Fruit fly (Drosophila melanogaster) whole organism, embryonic: ENCODE results near the gene CG42263.
A peak's percentile ranks its signal among the peaks of the same experiment; 100 is the strongest.

Experiments
- Aef1 ChIP-seq: fragments of 200-800 bp; sonication (Bioruptor generic); IDR thresholded peaks from 3 replicates; pipeline ENCODE4 v1.3.6; 2022; ENCODE audit warnings: missing biosample characterization, missing genetic modification characterization
- CG10267 ChIP-seq: fragments of 200-800 bp; sonication (Bioruptor generic); optimal IDR thresholded peaks from 2 replicates; lab custom pipeline; 2018; ENCODE audit warnings: missing biosample characterization, mild to moderate bottlenecking, missing genetic modification characterization, moderate library complexity
- CG10654 ChIP-seq: fragments of 200-800 bp; sonication (Bioruptor generic); optimal IDR thresholded peaks from 2 replicates; lab custom pipeline; 2016; ENCODE audit warnings: missing biosample characterization, missing genetic modification characterization
- CG10979 ChIP-seq: fragments of 200-800 bp; sonication (Bioruptor generic); optimal IDR thresholded peaks from 2 replicates; lab custom pipeline; 2018; ENCODE audit warnings: missing biosample characterization, mild to moderate bottlenecking, missing genetic modification characterization, moderate library complexity
- CG12155 ChIP-seq: fragments of 200-800 bp; sonication (Bioruptor generic); optimal IDR thresholded peaks from 3 replicates; lab custom pipeline; 2016; ENCODE audit warnings: missing biosample characterization, missing genetic modification characterization
- CG12219 ChIP-seq: fragments of 200-800 bp; sonication (Bioruptor generic); optimal IDR thresholded peaks from 3 replicates; lab custom pipeline; 2018; ENCODE audit warnings: missing biosample characterization, mild to moderate bottlenecking, missing genetic modification characterization
- CG12769 ChIP-seq: fragments of 200-800 bp; sonication (Bioruptor generic); optimal IDR thresholded peaks from 2 replicates; lab custom pipeline; 2019; ENCODE audit warnings: missing biosample characterization, mild to moderate bottlenecking, missing genetic modification characterization, moderate library complexity
- CG15269 ChIP-seq: fragments of 200-800 bp; sonication (Bioruptor generic); optimal IDR thresholded peaks from 2 replicates; lab custom pipeline; 2018; ENCODE audit warnings: missing biosample characterization, mild to moderate bottlenecking, missing genetic modification characterization, moderate library complexity
- CG1529 ChIP-seq: fragments of 200-800 bp; sonication (Bioruptor generic); optimal IDR thresholded peaks from 3 replicates; lab custom pipeline; 2018; ENCODE audit warnings: missing biosample characterization, missing genetic modification characterization
- CG16863 ChIP-seq: fragments of 200-800 bp; sonication (Bioruptor generic); optimal IDR thresholded peaks from 3 replicates; lab custom pipeline; 2016; ENCODE audit warnings: missing biosample characterization, missing genetic modification characterization
- CG18262 ChIP-seq: fragments of 200-800 bp; optimal IDR thresholded peaks from 3 replicates; lab custom pipeline; 2019; ENCODE audit warnings: missing biosample characterization, mild to moderate bottlenecking, missing genetic modification characterization, moderate library complexity
- CG3163 ChIP-seq: fragments of 200-800 bp; sonication (Bioruptor generic); optimal IDR thresholded peaks from 3 replicates; lab custom pipeline; 2016; ENCODE audit warnings: missing biosample characterization, missing genetic modification characterization
- CG34224 ChIP-seq: fragments of 200-800 bp; sonication (Bioruptor generic); IDR thresholded peaks from 3 replicates; pipeline ENCODE4 v1.3.6; 2022; ENCODE audit warnings: missing biosample characterization, missing genetic modification characterization; ENCODE audit not compliant: partially characterized antibody
- CG34422 ChIP-seq: fragments of 200-800 bp; sonication (Bioruptor generic); IDR thresholded peaks from 3 replicates; pipeline ENCODE4 v1.3.6; 2022; ENCODE audit warnings: missing biosample characterization, missing genetic modification characterization
- CG5180 ChIP-seq: fragments of 200-800 bp; sonication (Bioruptor generic); optimal IDR thresholded peaks from 3 replicates; lab custom pipeline; 2017; ENCODE audit warnings: missing biosample characterization, missing genetic modification characterization, mild to moderate bottlenecking, moderate library complexity, missing genetic modification reagents
- CG6272 ChIP-seq: fragments of 200-800 bp; sonication (Bioruptor generic); IDR thresholded peaks from 2 replicates; pipeline ENCODE4 v1.3.6; 2022; ENCODE audit warnings: missing biosample characterization, missing genetic modification characterization
- CG6689 ChIP-seq: fragments of 200-800 bp; sonication (Bioruptor generic); IDR thresholded peaks from 2 replicates; pipeline ENCODE4 v1.3.6; 2022; ENCODE audit warnings: missing biosample characterization, missing genetic modification characterization
- CG7987 ChIP-seq: fragments of 200-800 bp; sonication (Bioruptor generic); optimal IDR thresholded peaks from 2 replicates; lab custom pipeline; 2018; ENCODE audit warnings: missing biosample characterization, mild to moderate bottlenecking, missing genetic modification characterization, moderate library complexity
- CG8388 ChIP-seq: fragments of 200-800 bp; sonication (Bioruptor generic); optimal IDR thresholded peaks from 2 replicates; lab custom pipeline; 2019; ENCODE audit warnings: missing biosample characterization, mild to moderate bottlenecking, missing genetic modification characterization, moderate library complexity
- Dip3 ChIP-seq: fragments of 200-800 bp; sonication (Bioruptor generic); optimal IDR thresholded peaks from 3 replicates; lab custom pipeline; 2016; ENCODE audit warnings: missing biosample characterization, missing genetic modification characterization
- Doc2 ChIP-seq: fragments of 200-800 bp; sonication (Bioruptor generic); IDR thresholded peaks from 2 replicates; pipeline ENCODE4 v1.3.6; 2022; ENCODE audit warnings: missing biosample characterization, missing genetic modification characterization
- E2f1 ChIP-seq: fragments of 200-800 bp; sonication (Bioruptor generic); IDR thresholded peaks from 2 replicates; pipeline ENCODE4 v1.3.6; 2022; ENCODE audit warnings: missing biosample characterization, missing genetic modification characterization
- Hey ChIP-seq: fragments of 200-800 bp; sonication (Bioruptor generic); optimal IDR thresholded peaks from 3 replicates; lab custom pipeline; 2018; ENCODE audit warnings: missing biosample characterization, mild to moderate bottlenecking, missing genetic modification characterization
- Myb ChIP-seq: fragments of 200-800 bp; sonication (Bioruptor generic); optimal IDR thresholded peaks from 2 replicates; lab custom pipeline; 2016; ENCODE audit warnings: missing biosample characterization, missing genetic modification characterization
- Ravus ChIP-seq: fragments of 200-800 bp; sonication (Bioruptor generic); IDR thresholded peaks from 2 replicates; pipeline ENCODE4 v1.3.6; 2022; ENCODE audit warnings: missing biosample characterization, missing genetic modification characterization
- Rfx ChIP-seq: fragments of 200-800 bp; sonication (Bioruptor generic); IDR thresholded peaks from 2 replicates; pipeline ENCODE4 v1.3.6; 2022; ENCODE audit warnings: missing biosample characterization, missing genetic modification characterization
- Rx ChIP-seq: fragments of 200-800 bp; sonication (Bioruptor generic); IDR thresholded peaks from 2 replicates; pipeline ENCODE4 v1.3.6; 2022; ENCODE audit warnings: missing biosample characterization, missing genetic modification characterization
- Sry-β ChIP-seq: fragments of 200-800 bp; sonication (Bioruptor generic); optimal IDR thresholded peaks from 2 replicates; lab custom pipeline; 2018; ENCODE audit warnings: missing biosample characterization, mild to moderate bottlenecking, missing genetic modification characterization, moderate library complexity
- YL-1 ChIP-seq: fragments of 200-800 bp; sonication (Bioruptor generic); optimal IDR thresholded peaks from 3 replicates; lab custom pipeline; 2017; ENCODE audit warnings: missing biosample characterization, mild to moderate bottlenecking, missing genetic modification characterization
- ab ChIP-seq: fragments of 200-800 bp; sonication (Bioruptor generic); optimal IDR thresholded peaks from 2 replicates; lab custom pipeline; 2016; ENCODE audit warnings: missing biosample characterization, missing genetic modification characterization
- bsh ChIP-seq, 2 experiments: fragments of 200-800 bp; sonication (Bioruptor generic); optimal IDR thresholded peaks; 2 replicates each; lab custom pipeline; 2017 to 2018; ENCODE audit warnings: mild to moderate bottlenecking in 2 of 2, missing biosample characterization in 2 of 2, missing genetic modification characterization in 2 of 2, moderate library complexity in 1 of 2
- cg ChIP-seq: fragments of 200-800 bp; sonication (Bioruptor generic); optimal IDR thresholded peaks from 3 replicates; lab custom pipeline; 2019; ENCODE audit warnings: missing biosample characterization, mild to moderate bottlenecking, missing genetic modification characterization, moderate library complexity
- chn ChIP-seq: fragments of 200-800 bp; sonication (Bioruptor generic); optimal IDR thresholded peaks from 2 replicates; lab custom pipeline; 2016; ENCODE audit warnings: missing biosample characterization, missing genetic modification characterization
- emc ChIP-seq: fragments of 200-800 bp; sonication (Bioruptor generic); optimal IDR thresholded peaks from 2 replicates; lab custom pipeline; 2016; ENCODE audit warnings: missing biosample characterization, missing genetic modification characterization
- esg ChIP-seq: fragments of 200-800 bp; sonication (Bioruptor generic); conservative IDR thresholded peaks from 2 replicates; pipeline ENCODE4 v1.3.6; 2022; ENCODE audit warnings: missing biosample characterization, missing genetic modification characterization
- eve ChIP-seq, 2 experiments: fragments of >200 bp; optimal IDR thresholded peaks; 2 replicates each; lab custom pipeline; 2017; ENCODE audit warnings: missing biosample characterization in 2 of 2, missing genetic modification characterization in 2 of 2
- ewg ChIP-seq: fragments of 200-800 bp; sonication (Bioruptor generic); optimal IDR thresholded peaks from 3 replicates; lab custom pipeline; 2017; ENCODE audit warnings: mild to moderate bottlenecking, missing biosample characterization, missing genetic modification reagents, missing genetic modification characterization
- fu2 ChIP-seq: fragments of 200-800 bp; sonication (Bioruptor generic); optimal IDR thresholded peaks from 2 replicates; lab custom pipeline; 2016; ENCODE audit warnings: missing biosample characterization, missing genetic modification characterization
- gcm2 ChIP-seq: fragments of 200-800 bp; sonication (Bioruptor generic); optimal IDR thresholded peaks from 2 replicates; lab custom pipeline; 2016; ENCODE audit warnings: missing biosample characterization, missing genetic modification characterization
- gsb ChIP-seq: fragments of 200-800 bp; sonication (Bioruptor generic); IDR thresholded peaks from 2 replicates; pipeline ENCODE4 v1.3.6; 2022; ENCODE audit warnings: missing biosample characterization, missing genetic modification characterization
- kah ChIP-seq: fragments of 200-800 bp; sonication (Bioruptor generic); optimal IDR thresholded peaks from 2 replicates; lab custom pipeline; 2018; ENCODE audit warnings: missing biosample characterization, mild to moderate bottlenecking, missing genetic modification characterization
- maf-S ChIP-seq: fragments of 200-800 bp; sonication (Bioruptor generic); optimal IDR thresholded peaks from 2 replicates; lab custom pipeline; 2016; ENCODE audit warnings: missing biosample characterization, missing genetic modification characterization
- oc ChIP-seq: fragments of 200-800 bp; sonication (Bioruptor generic); optimal IDR thresholded peaks from 2 replicates; lab custom pipeline; 2018; ENCODE audit warnings: missing biosample characterization, mild to moderate bottlenecking, missing genetic modification characterization, moderate library complexity
- otp ChIP-seq: fragments of 200-800 bp; sonication (Bioruptor generic); IDR thresholded peaks from 3 replicates; pipeline ENCODE4, ENCODE4 v1.3.6; 2022; ENCODE audit warnings: missing biosample characterization, missing genetic modification characterization
- pb ChIP-seq: fragments of 200-800 bp; sonication (Bioruptor generic); optimal IDR thresholded peaks from 3 replicates; lab custom pipeline; 2016; ENCODE audit warnings: missing biosample characterization, missing genetic modification characterization
- sens-2 ChIP-seq: fragments of 200-800 bp; sonication (Bioruptor generic); IDR thresholded peaks from 2 replicates; pipeline ENCODE4 v1.3.6; 2022; ENCODE audit warnings: missing biosample characterization, missing genetic modification characterization
- sqz ChIP-seq: fragments of 200-800 bp; sonication (Bioruptor generic); optimal IDR thresholded peaks from 3 replicates; lab custom pipeline; 2018; ENCODE audit warnings: missing biosample characterization, mild to moderate bottlenecking, missing genetic modification characterization
- z ChIP-seq: fragments of 200-800 bp; sonication (Bioruptor generic); IDR thresholded peaks from 3 replicates; pipeline ENCODE4 v1.3.6; 2022; ENCODE audit warnings: missing biosample characterization, missing genetic modification characterization

Gene CG42263

dm6 chr3L:19906780-19907705 is 48.6 kb downstream of the CG42263 start (continued):
- TF ChIP-seq Ravus (GFP tag; lab: Robert Waterston, UW) (no peak; the same call in 1 of the 2 replicates), CG18262 (tag; lab: Kevin White, UChicago) (peak; percentile 43), Rx (GFP tag; lab: Robert Waterston, UW) (no peak), Myb (GFP tag; lab: Kevin White, UChicago) (peak; percentile 39), Rfx (peak; percentile 57; the same call in 1 of the 2 replicates), z (peak; percentile 52; the same call in 1 of the 3 replicates), pb (GFP tag; lab: Kevin White, UChicago) (peak; percentile 17), CG3163 (peak; percentile 63), sens-2 (no peak), CG7987 (GFP tag; lab: Kevin White, UChicago) (peak; percentile 90), CG10654 (GFP tag; lab: Kevin White, UChicago) (peak; percentile 66), Hey (peak; percentile 25), CG12769 (tag; lab: Kevin White, UChicago) (peak; percentile 69), CG10267 (tag; lab: Kevin White, UChicago) (no peak), chn (peak; percentile 31), CG34422 (GFP tag; lab: Robert Waterston, UW) (peak; percentile 42; the same call in 2 of the 3 replicates), CG5180 (GFP tag; lab: Kevin White, UChicago) (peak; percentile 50), fu2 (GFP tag; lab: Kevin White, UChicago) (peak; percentile 13), CG12219 (peak; percentile 51), oc (tag; lab: Kevin White, UChicago) (peak; percentile 71), ab (GFP tag; lab: Kevin White, UChicago) (no peak), esg (GFP tag; lab: Robert Waterston, UW) (no peak), E2f1 (GFP tag; lab: Robert Waterston, UW) (peak; percentile 57; the same call in 1 of the 2 replicates), CG1529 (GFP tag; lab: Kevin White, UChicago) (peak; percentile 78), cg (peak; percentile 89), CG34224 (GFP tag; lab: Robert Waterston, UW) (no peak; the same call in 2 of the 3 replicates), Doc2 (GFP tag; lab: Robert Waterston, UW) (no peak), ewg (GFP tag; lab: Kevin White, UChicago) (peak; percentile 59), CG8388 (GFP tag; lab: Kevin White, UChicago) (peak; percentile 0), gsb (GFP tag; lab: Robert Waterston, UW) (peak; percentile 41; the same call in 1 of the 2 replicates), CG10979 (tag; lab: Kevin White, UChicago) (peak; percentile 22), CG15269 (tag; lab: Kevin White, UChicago) (peak; percentile 52), gcm2 (GFP tag; lab: Kevin White, UChicago) (no peak), maf-S (peak; percentile 53), CG12155 (peak; percentile 14), bsh (GFP tag; optimal IDR thresholded peaks at IDR 0.05; lab: Kevin White, UChicago) (peak in 1 of 2 experiments; percentile 77), Sry-β (GFP tag; lab: Kevin White, UChicago) (no peak), kah (GFP tag; lab: Kevin White, UChicago) (peak; percentile 98), eve (GFP tag; optimal IDR thresholded peaks at IDR 0.05; lab: Kevin White, UChicago) (peak in 1 of 2 experiments; percentile 81), CG6689 (GFP tag; lab: Robert Waterston, UW) (peak; percentile 23; the same call in 1 of the 2 replicates), otp (GFP tag; lab: Robert Waterston, UW) (peak; percentile 82), YL-1 (peak; percentile 17), Dip3 (GFP tag; lab: Kevin White, UChicago) (no peak), sqz (peak; percentile 42), CG16863 (peak; percentile 62), Aef1 (GFP tag; lab: Robert Waterston, UW) (no peak; the same call in 2 of the 3 replicates), CG6272 (GFP tag; lab: Robert Waterston, UW) (no peak), emc (GFP tag; lab: Kevin White, UChicago) (peak; percentile 32)
